Worm (Caenorhabditis elegans) whole organism, midembryonic: ENCODE measurements around the gene npr-2.

ENCODE experiments used
- T22C8.4 ChIP-seq: fragments of 200-800 bp; sonication (Bioruptor generic); IDR thresholded peaks from 2 replicates; pipeline ENCODE4 v1.3.6; 2022; ENCODE audit warnings: missing genetic modification characterization, missing compliant biosample characterization
- cog-1 ChIP-seq: sonication (generic microtip); optimal IDR thresholded peaks from 2 replicates; lab custom pipeline; 2016; ENCODE audit warnings: missing genetic modification characterization, missing compliant biosample characterization
- flt-1 ChIP-seq: fragments of 200-800 bp; sonication (Bioruptor generic); IDR thresholded peaks from 2 replicates; pipeline ENCODE4 v1.3.6; 2022; ENCODE audit warnings: missing genetic modification characterization, missing compliant biosample characterization
- klf-2 ChIP-seq: fragments of 200-800 bp; sonication (Bioruptor generic); conservative IDR thresholded peaks from 2 replicates; pipeline ENCODE4 v1.3.6; 2022; ENCODE audit warnings: missing genetic modification reagents, missing genetic modification characterization, missing compliant biosample characterization
- med-1 ChIP-seq: sonication (generic microtip); optimal IDR thresholded peaks from 2 replicates; lab custom pipeline; 2017; ENCODE audit warnings: missing genetic modification characterization, mild to moderate bottlenecking, missing compliant biosample characterization, antibody characterized with exemption, missing genetic modification reagents; ENCODE audit not compliant: insufficient read depth
- ref-1 ChIP-seq: fragments of 200-800 bp; sonication (Bioruptor generic); conservative IDR thresholded peaks from 2 replicates; pipeline ENCODE4 v1.3.6; 2022; ENCODE audit warnings: missing genetic modification reagents, missing genetic modification characterization, missing compliant biosample characterization
- tab-1 ChIP-seq: fragments of 200-800 bp; sonication (Bioruptor generic); IDR thresholded peaks from 2 replicates; pipeline ENCODE4 v1.3.6; 2022; ENCODE audit warnings: missing genetic modification characterization, missing compliant biosample characterization
- ztf-23 ChIP-seq: fragments of 200-800 bp; sonication (Bioruptor generic); IDR thresholded peaks from 2 replicates; pipeline ENCODE4 v1.3.6; 2022; ENCODE audit warnings: missing genetic modification reagents, missing genetic modification characterization, missing compliant biosample characterization
- ztf-29 ChIP-seq: fragments of 200-800 bp; sonication (Bioruptor generic); IDR thresholded peaks from 2 replicates; pipeline ENCODE4 v1.3.6; 2022; ENCODE audit warnings: missing genetic modification reagents, missing genetic modification characterization, missing compliant biosample characterization

ce11 chrIV:9533071-9533470 is 46.9 kb downstream of the npr-2 start, which contains the start of gene F56H11.2:
- TF ChIP-seq ztf-29 (GFP tag; lab: Robert Waterston, UW): no peak
- TF ChIP-seq T22C8.4: no peak
- TF ChIP-seq ref-1: no peak
- no peak for TF ChIP-seq flt-1
- no peak for TF ChIP-seq cog-1 (tag; lab: Kevin White, UChicago)
- no peak for TF ChIP-seq klf-2
- TF ChIP-seq tab-1 (GFP tag; lab: Robert Waterston, UW): no peak
- TF ChIP-seq med-1 (GFP tag; lab: Kevin White, UChicago): no peak
- TF ChIP-seq ztf-23 (GFP tag; lab: Robert Waterston, UW): no peak
